Worm (Caenorhabditis elegans): ENCODE measurements around the gene dpy-20.

The dpy-20 gene

ce11 chrIV:11691524-11691923 lies 9.1 kb downstream of the dpy-20 start:
- TF ChIP-seq unc-39 (tag; optimal IDR thresholded peaks at IDR 0.05) (no peak), lsy-2 (tag; optimal IDR thresholded peaks at IDR 0.05) (no peak), sem-2 (GFP tag; optimal IDR thresholded peaks at IDR 0.05) (no peak), tbx-8 (GFP tag; optimal IDR thresholded peaks at IDR 0.05) (no peak), ceh-83 (GFP tag; optimal IDR thresholded peaks at IDR 0.05) (no peak), nhr-76 (tag; optimal IDR thresholded peaks at IDR 0.05) (no peak), unc-62 (GFP tag; optimal IDR thresholded peaks at IDR 0.05) (no peak), lin-32 (GFP tag; optimal IDR thresholded peaks at IDR 0.05) (no peak), nhr-12 (tag; optimal IDR thresholded peaks at IDR 0.05) (no peak), elt-3 (tag; optimal IDR thresholded peaks at IDR 0.05) (no peak), blmp-1 (tag; optimal IDR thresholded peaks at IDR 0.05) (no peak), pha-4 (tag; optimal IDR thresholded peaks at IDR 0.05) (no peak)

- TF ChIP-seq mab-5 (tag; optimal IDR thresholded peaks at IDR 0.05) = no peak
Measured at ce11 chrIV:11690988-11691387, 9.7 kb downstream of the dpy-20 start, which contains the start of gene let-60. let-60 (minus strand) TSS chrIV:11691088.

- TF ChIP-seq nhr-76 (tag; optimal IDR thresholded peaks at IDR 0.05) (no peak), ham-2 (GFP tag; optimal IDR thresholded peaks at IDR 0.05) (no peak), bed-3 (GFP tag; optimal IDR thresholded peaks at IDR 0.05) (peak; percentile 2)
Measured at ce11 chrIV:11688018-11688417, 12.6 kb downstream of the dpy-20 start, which contains the start of gene ZK792.5. ZK792.5 (minus strand) TSS chrIV:11688118.

- TF ChIP-seq unc-39 (tag; optimal IDR thresholded peaks at IDR 0.05) (no peak), mep-1 (tag; optimal IDR thresholded peaks at IDR 0.05) (no peak), ham-2 (GFP tag; optimal IDR thresholded peaks at IDR 0.05) (no peak), mls-2 (tag; optimal IDR thresholded peaks at IDR 0.05) (no peak), zip-8 (tag; optimal IDR thresholded peaks at IDR 0.05) (no peak), pha-4 (tag; optimal IDR thresholded peaks at IDR 0.05) (no peak), nhr-237 (tag; optimal IDR thresholded peaks at IDR 0.05) (no peak), blmp-1 (tag; optimal IDR thresholded peaks at IDR 0.05) (no peak), elt-1 (tag; optimal IDR thresholded peaks at IDR 0.05; ENCODE audit: borderline replicate concordance, insufficient read depth) (no peak), bed-3 (GFP tag; optimal IDR thresholded peaks at IDR 0.05) (no peak), unc-62 (GFP tag; optimal IDR thresholded peaks at IDR 0.05) (no peak), snpc-4 (tag; optimal IDR thresholded peaks at IDR 0.05) (no peak), mab-5 (tag; optimal IDR thresholded peaks at IDR 0.05) (no peak)
Measured at ce11 chrIV:11681905-11682304, 18.7 kb downstream of the dpy-20 start, which contains the start of gene ZK792.4. ZK792.4 (minus strand) TSS chrIV:11682005.

- TF ChIP-seq lsy-2 (tag; optimal IDR thresholded peaks at IDR 0.05) = no peak
- no peak for TF ChIP-seq flh-1 (GFP tag; optimal IDR thresholded peaks at IDR 0.05)
- TF ChIP-seq elt-1 (tag; optimal IDR thresholded peaks at IDR 0.05; ENCODE audit: borderline replicate concordance, insufficient read depth) = no peak
- TF ChIP-seq zip-8 (tag; optimal IDR thresholded peaks at IDR 0.05) = no peak
- no peak for TF ChIP-seq bed-3 (GFP tag; optimal IDR thresholded peaks at IDR 0.05)
- TF ChIP-seq ceh-83 (GFP tag; optimal IDR thresholded peaks at IDR 0.05) = no peak
- TF ChIP-seq unc-39 (tag; optimal IDR thresholded peaks at IDR 0.05) = no peak
- TF ChIP-seq nhr-12 (tag; optimal IDR thresholded peaks at IDR 0.05) = no peak
- no peak for TF ChIP-seq mep-1 (tag; optimal IDR thresholded peaks at IDR 0.05)
- TF ChIP-seq unc-62 (GFP tag; optimal IDR thresholded peaks at IDR 0.05) = no peak
- TF ChIP-seq drap-1 (GFP tag; optimal IDR thresholded peaks at IDR 0.05) = no peak
- no peak for TF ChIP-seq ces-1 (GFP tag; optimal IDR thresholded peaks at IDR 0.05)
- TF ChIP-seq nhr-76 (tag; optimal IDR thresholded peaks at IDR 0.05) = no peak
- TF ChIP-seq ham-2 (GFP tag; optimal IDR thresholded peaks at IDR 0.05) = no peak
- TF ChIP-seq nhr-28 (tag; optimal IDR thresholded peaks at IDR 0.05) = no peak
Measured at ce11 chrIV:11676054-11676453, 24.6 kb downstream of the dpy-20 start, which contains the start of gene inx-9. inx-9 (plus strand) TSS chrIV:11676354.

- TF ChIP-seq mep-1 (tag; optimal IDR thresholded peaks at IDR 0.05) = no peak
- no peak for TF ChIP-seq mab-5 (tag; optimal IDR thresholded peaks at IDR 0.05)
- TF ChIP-seq flh-1 (GFP tag; optimal IDR thresholded peaks at IDR 0.05) = no peak
- no peak for TF ChIP-seq tbx-8 (GFP tag; optimal IDR thresholded peaks at IDR 0.05)
- no peak for TF ChIP-seq ceh-43 (GFP tag; optimal IDR thresholded peaks at IDR 0.05)
- TF ChIP-seq unc-120 (tag; optimal IDR thresholded peaks at IDR 0.05; ENCODE audit: poor library complexity, severe bottlenecking) = no peak
- TF ChIP-seq lin-32 (GFP tag; optimal IDR thresholded peaks at IDR 0.05) = no peak
Measured at ce11 chrIV:11673543-11673942, 27.1 kb downstream of the dpy-20 start, which contains the start of gene inx-8. inx-8 (plus strand) TSS chrIV:11673843.
